Worm (Caenorhabditis elegans) whole organism, midembryonic: Measurements from ENCODE around the gene amx-1.

ENCODE experiments used
- T22C8.4 ChIP-seq: fragments of 200-800 bp; sonication (Bioruptor generic); IDR thresholded peaks from 2 replicates; pipeline ENCODE4 v1.3.6; 2022; ENCODE audit warnings: missing genetic modification characterization, missing compliant biosample characterization
- cog-1 ChIP-seq: sonication (generic microtip); optimal IDR thresholded peaks from 2 replicates; lab custom pipeline; 2016; ENCODE audit warnings: missing genetic modification characterization, missing compliant biosample characterization
- flt-1 ChIP-seq: fragments of 200-800 bp; sonication (Bioruptor generic); IDR thresholded peaks from 2 replicates; pipeline ENCODE4 v1.3.6; 2022; ENCODE audit warnings: missing genetic modification characterization, missing compliant biosample characterization
- klf-2 ChIP-seq: fragments of 200-800 bp; sonication (Bioruptor generic); conservative IDR thresholded peaks from 2 replicates; pipeline ENCODE4 v1.3.6; 2022; ENCODE audit warnings: missing genetic modification reagents, missing genetic modification characterization, missing compliant biosample characterization
- med-1 ChIP-seq: sonication (generic microtip); optimal IDR thresholded peaks from 2 replicates; lab custom pipeline; 2017; ENCODE audit warnings: missing genetic modification characterization, mild to moderate bottlenecking, missing compliant biosample characterization, antibody characterized with exemption, missing genetic modification reagents; ENCODE audit not compliant: insufficient read depth
- ref-1 ChIP-seq: fragments of 200-800 bp; sonication (Bioruptor generic); conservative IDR thresholded peaks from 2 replicates; pipeline ENCODE4 v1.3.6; 2022; ENCODE audit warnings: missing genetic modification reagents, missing genetic modification characterization, missing compliant biosample characterization
- tab-1 ChIP-seq: fragments of 200-800 bp; sonication (Bioruptor generic); IDR thresholded peaks from 2 replicates; pipeline ENCODE4 v1.3.6; 2022; ENCODE audit warnings: missing genetic modification characterization, missing compliant biosample characterization
- ztf-23 ChIP-seq: fragments of 200-800 bp; sonication (Bioruptor generic); IDR thresholded peaks from 2 replicates; pipeline ENCODE4 v1.3.6; 2022; ENCODE audit warnings: missing genetic modification reagents, missing genetic modification characterization, missing compliant biosample characterization
- ztf-29 ChIP-seq: fragments of 200-800 bp; sonication (Bioruptor generic); IDR thresholded peaks from 2 replicates; pipeline ENCODE4 v1.3.6; 2022; ENCODE audit warnings: missing genetic modification reagents, missing genetic modification characterization, missing compliant biosample characterization

Gene amx-1

DNA sequence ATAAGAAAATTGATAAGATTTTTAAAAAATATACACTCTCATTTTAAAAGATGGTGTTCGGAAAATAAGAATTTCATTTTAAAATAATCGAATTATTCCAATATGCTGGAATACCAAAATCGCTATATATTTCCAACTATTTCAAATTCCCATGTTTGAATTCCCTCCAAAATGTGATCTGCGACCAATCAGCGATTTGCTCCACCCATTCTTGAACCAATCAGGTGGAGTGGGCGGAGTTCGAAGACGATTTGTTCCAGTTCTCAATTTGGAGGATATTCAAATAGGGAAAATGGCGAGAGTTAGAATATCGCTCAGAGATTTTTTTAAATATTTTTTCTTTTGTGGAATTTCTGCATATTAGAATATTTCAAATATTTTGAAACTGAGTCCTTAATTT is 31.3 kb upstream of the amx-1 start:
- TF ChIP-seq klf-2 (GFP tag; lab: Robert Waterston, UW) (no peak), cog-1 (tag; lab: Kevin White, UChicago) (no peak), flt-1 (GFP tag; lab: Robert Waterston, UW) (no peak), ref-1 (no peak), T22C8.4 (no peak), med-1 (no peak), ztf-29 (no peak), ztf-23 (GFP tag; lab: Robert Waterston, UW) (no peak), tab-1 (GFP tag; lab: Robert Waterston, UW) (no peak)

DNA sequence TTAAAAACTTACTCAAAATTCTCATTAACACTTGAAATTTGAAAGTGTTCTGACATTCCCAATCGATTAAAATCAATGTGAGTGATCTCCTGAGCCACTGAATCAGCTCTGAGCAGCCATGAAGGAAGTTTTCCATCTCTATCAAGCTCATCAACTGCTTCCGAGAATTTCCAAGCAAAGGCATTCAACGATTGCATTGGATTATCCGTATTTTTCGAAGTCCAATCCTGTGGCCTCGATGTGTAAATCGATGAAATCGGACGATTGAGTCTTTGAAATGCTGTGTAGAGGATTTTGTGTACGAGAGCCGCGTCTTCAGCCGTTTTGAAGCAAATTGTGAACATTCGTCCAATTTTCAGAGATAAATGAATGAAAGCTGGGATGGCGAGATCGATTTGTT is 26.3 kb upstream of the amx-1 start:
- TF ChIP-seq flt-1 (GFP tag; lab: Robert Waterston, UW) (no peak), ztf-29 (no peak), med-1 (no peak), ztf-23 (GFP tag; lab: Robert Waterston, UW) (no peak), klf-2 (GFP tag; lab: Robert Waterston, UW) (no peak), ref-1 (no peak), cog-1 (tag; lab: Kevin White, UChicago) (no peak), tab-1 (GFP tag; lab: Robert Waterston, UW) (no peak), T22C8.4 (no peak)

DNA sequence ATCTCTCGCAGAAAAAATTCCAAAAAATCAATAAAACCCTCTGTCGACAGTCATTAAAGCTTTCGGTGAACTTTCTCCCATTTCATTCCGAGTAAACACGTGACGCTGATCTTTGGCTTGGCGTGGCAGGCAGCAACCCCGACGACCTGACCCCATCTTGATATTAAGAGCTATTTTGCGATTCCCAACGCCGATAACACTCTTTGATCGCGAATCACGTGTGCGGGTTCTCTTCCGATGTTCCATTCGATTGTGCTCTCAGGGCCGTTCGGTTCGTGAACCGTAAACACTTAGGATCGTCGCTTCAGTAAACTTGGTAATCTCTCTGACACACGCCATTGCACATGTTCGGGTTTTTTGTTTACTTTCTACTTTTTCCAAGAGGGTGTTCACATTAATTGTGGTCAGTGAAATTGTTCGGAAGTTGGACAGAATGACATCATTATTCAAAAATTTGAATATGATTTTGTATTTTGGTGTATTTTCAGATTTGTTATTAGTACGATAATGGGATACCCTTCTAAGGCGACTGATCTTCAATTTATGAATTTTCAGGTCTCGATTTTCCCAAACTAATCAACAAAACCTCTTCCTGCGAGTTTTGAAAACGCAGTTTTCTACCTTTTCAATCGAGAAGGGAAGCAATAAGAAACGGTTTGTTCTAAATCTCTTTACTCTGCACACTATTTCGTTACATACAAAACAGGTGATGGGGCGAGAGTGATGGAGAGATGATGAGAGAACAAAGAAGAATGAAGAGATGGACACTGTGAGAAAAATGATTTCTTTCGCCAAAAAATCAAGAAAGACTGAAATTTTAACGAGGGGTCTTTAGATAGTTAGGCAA is 24.8 kb upstream of the amx-1 start:
- 0 out of 2 replicates have a peak, but pooled peaks have one; percentile 8 for TF ChIP-seq T22C8.4
- no peak for TF ChIP-seq med-1

DNA sequence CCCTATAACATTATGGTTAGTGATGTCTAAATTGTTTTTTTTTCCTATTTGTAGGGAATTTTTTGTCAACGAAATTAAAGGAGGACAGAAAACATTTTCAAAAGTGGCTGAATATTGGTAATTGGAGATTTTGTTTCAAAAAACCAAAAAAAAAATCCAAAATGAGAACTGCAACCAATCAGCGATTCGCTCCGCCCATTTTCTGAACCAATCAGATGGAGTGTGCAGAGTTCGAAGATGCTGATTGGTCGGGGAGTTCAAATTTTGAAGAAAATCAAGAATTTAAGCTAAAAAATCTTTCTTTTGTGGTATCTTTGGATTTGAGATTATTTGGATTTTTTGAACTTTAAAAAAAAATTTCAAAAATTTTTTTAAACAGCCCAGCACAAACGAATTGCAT is 23.8 kb upstream of the amx-1 start:
- no peak for TF ChIP-seq med-1

DNA sequence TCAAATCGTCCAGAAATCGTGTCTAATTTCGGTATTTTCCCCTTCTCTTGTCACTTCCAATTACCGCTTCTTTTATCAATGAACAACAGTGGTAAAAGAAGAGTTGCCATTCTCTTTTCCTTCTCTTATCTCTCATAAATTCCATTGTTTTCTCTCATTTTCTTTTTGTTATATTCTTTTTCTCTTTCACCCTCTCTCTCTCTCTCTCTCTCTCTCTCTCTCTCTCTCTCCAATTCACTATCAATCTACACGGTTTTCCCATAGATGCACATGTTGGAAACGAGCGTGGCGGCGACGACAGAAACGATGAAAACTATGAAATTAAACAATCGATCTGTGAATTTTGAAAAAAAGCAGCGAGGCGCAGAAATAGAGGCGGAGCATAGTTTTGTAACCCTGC is 23.0 kb upstream of the amx-1 start:
- TF ChIP-seq ztf-29 = no peak
- 0 out of 2 replicates have a peak, but pooled peaks have one; percentile 34 for TF ChIP-seq ztf-23 (GFP tag; lab: Robert Waterston, UW)

DNA sequence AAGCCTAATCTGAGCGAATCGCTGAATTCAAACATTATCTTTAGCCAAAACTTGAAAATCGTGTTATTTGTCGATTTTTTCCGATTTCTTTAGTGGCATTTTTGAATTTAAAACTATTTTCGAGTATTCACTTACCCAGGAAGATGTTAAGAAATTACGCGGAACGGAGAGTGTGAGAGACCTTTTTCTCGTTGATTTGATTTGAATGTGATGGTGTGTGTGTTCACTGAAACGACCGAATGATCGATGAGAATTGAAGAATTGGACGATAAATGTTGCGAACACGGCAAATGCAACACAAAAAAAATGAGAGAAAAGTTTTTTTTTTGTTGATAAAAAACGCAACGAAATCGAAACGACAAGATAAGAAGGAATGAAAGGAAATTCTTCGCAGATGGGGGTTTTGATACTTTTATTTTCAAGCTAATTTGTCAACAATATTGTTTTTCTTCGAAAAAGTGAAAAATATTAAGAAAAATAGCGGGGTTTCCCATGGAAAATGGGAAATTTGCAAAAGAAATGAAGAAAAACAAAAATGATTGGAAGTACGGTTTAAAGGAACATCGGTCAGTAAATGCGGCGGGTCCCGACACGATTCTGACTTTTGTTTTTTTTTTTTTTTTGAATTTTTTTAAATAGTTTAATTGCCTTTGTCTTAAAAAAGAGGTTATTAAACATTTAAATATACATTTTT is 21.8 kb upstream of the amx-1 start, which contains the start of gene mtm-3:
Gene mtm-3, minus strand, starts transcription at position 228 of the 694 bp plus-strand sequence.
- TF ChIP-seq T22C8.4 (no peak), flt-1 (GFP tag; lab: Robert Waterston, UW) (no peak), ztf-29 (no peak), tab-1 (GFP tag; lab: Robert Waterston, UW) (no peak), ztf-23 (GFP tag; lab: Robert Waterston, UW) (no peak), cog-1 (tag; lab: Kevin White, UChicago) (no peak), ref-1 (no peak), med-1 (no peak), klf-2 (GFP tag; lab: Robert Waterston, UW) (no peak)

DNA sequence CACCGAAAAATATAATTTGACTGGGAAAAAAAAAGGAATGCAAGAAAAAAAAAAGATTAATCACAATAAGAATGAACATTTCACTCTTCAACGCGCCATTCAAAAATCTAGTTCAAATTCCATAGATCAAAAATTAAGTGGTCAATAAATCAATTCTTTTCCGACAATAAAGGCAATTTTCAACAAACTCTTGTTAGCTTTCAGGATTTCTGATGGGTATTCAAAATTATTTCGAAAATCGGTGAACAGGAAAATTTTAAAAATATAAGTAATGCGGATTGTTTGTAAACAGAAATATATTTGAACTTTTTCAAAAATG is 21.3 kb upstream of the amx-1 start:
- TF ChIP-seq ztf-29 = no peak
- no peak for TF ChIP-seq ref-1
- no peak for TF ChIP-seq flt-1 (GFP tag; lab: Robert Waterston, UW)
- no peak for TF ChIP-seq tab-1 (GFP tag; lab: Robert Waterston, UW)
- no peak for TF ChIP-seq med-1
- TF ChIP-seq cog-1 (tag; lab: Kevin White, UChicago) = no peak

DNA sequence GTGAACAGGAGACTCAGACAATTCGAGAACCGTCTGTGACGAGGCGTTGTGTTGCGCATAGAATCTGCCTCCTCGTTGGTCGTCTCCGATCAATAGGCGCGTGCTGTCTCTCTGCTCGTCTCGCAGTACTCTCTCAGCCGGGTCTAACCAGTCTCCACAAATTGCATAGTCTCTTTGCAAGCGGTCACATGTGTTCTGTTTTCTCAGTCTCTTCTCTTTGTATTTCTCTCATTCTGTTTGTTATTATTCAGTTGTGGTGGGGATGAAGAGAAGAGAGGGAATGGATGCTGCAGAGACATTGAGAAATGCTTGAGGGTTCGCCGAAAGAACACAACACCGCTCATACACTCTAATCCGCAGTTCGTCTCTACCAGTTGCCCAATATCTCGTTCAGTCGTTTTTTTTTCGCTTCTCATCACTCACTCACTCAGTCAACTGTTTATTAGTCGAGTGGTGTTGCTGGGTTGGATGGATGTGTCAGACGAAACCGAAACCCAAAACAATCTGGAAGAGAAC is 20.8 kb upstream of the amx-1 start:
- TF ChIP-seq T22C8.4 (peak; percentile 89), klf-2 (GFP tag; lab: Robert Waterston, UW) (no peak), flt-1 (GFP tag; lab: Robert Waterston, UW) (peak; percentile 55; the same call in 1 of the 2 replicates), ztf-29 (peak; percentile 80; the same call in 1 of the 2 replicates), cog-1 (tag; lab: Kevin White, UChicago) (peak; percentile 97)

DNA sequence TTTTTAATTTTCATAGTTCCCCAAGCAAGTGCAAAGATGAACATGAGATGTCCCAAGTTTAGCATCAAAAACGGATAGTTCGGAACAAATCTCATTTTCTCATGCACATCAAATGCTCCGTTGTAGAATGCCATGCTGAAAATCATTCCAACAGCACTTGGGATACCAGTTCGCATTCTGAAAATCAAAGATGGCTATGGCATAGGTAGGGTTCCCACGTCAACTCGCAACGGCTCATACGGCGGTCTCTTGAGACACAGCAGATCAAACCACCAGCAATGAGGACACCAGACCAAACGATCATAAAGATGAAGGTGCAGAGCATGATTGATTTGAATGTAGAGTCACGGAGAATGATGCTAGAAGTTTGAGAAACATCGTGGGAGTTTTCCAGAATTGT is 19.1 kb upstream of the amx-1 start:
- TF ChIP-seq klf-2 (GFP tag; lab: Robert Waterston, UW) (no peak), tab-1 (GFP tag; lab: Robert Waterston, UW) (no peak), T22C8.4 (no peak), ztf-29 (no peak), med-1 (no peak), flt-1 (GFP tag; lab: Robert Waterston, UW) (no peak), ztf-23 (GFP tag; lab: Robert Waterston, UW) (no peak), ref-1 (no peak), cog-1 (tag; lab: Kevin White, UChicago) (no peak)

DNA sequence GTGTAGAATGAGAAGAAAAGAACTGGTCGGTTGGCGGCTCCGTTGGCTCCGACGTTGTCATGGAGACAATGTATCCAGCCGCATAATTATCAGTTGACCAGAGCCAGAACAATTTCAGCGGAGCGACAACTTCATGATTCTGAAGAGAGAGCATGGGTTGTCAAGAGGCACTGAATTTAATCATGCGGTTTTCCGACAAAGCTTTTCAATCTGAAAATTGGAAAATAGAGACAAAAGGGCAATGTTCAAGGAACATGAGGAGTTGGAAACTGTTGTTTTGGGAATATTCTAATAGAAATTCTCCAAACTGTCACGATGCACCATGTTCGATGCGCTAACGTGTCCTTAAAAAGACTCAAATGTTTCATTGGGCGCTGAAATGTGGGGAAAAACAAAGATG is 17.8 kb upstream of the amx-1 start, which contains the start of gene xbx-5:
Gene xbx-5, minus strand, starts transcription at position 56 of the 400 bp plus-strand sequence.
- TF ChIP-seq flt-1 (GFP tag; lab: Robert Waterston, UW) = no peak
- no peak for TF ChIP-seq cog-1 (tag; lab: Kevin White, UChicago)
- no peak for TF ChIP-seq klf-2 (GFP tag; lab: Robert Waterston, UW)
- TF ChIP-seq T22C8.4 = no peak
- no peak for TF ChIP-seq ztf-29
- TF ChIP-seq ref-1 = no peak
- TF ChIP-seq ztf-23 (GFP tag; lab: Robert Waterston, UW) = no peak
- no peak for TF ChIP-seq tab-1 (GFP tag; lab: Robert Waterston, UW)
